Fruit fly (Drosophila melanogaster) whole organism, embryonic: ENCODE measurements around the gene Blos4.

Experiments
- Adf1 ChIP-seq: fragments of 200-800 bp; sonication (Bioruptor generic); IDR thresholded peaks from 2 replicates; pipeline ENCODE4 v1.3.6; 2022; ENCODE audit warnings: missing biosample characterization, missing genetic modification characterization
- Asciz ChIP-seq: fragments of 200-800 bp; sonication (Bioruptor generic); optimal IDR thresholded peaks from 2 replicates; lab custom pipeline; 2017; ENCODE audit warnings: missing biosample characterization, mild to moderate bottlenecking, missing genetic modification characterization, missing genetic modification reagents
- B-H1 ChIP-seq: fragments of 200-800 bp; sonication (Bioruptor generic); IDR thresholded peaks from 3 replicates; pipeline ENCODE4 v1.3.6; 2022; ENCODE audit warnings: missing biosample characterization, missing genetic modification characterization
- C15 ChIP-seq: fragments of 200-800 bp; sonication (Bioruptor generic); IDR thresholded peaks from 3 replicates; pipeline ENCODE4 v1.3.6; 2022; ENCODE audit warnings: missing biosample characterization, missing genetic modification characterization
- CG10543 ChIP-seq: fragments of 200-800 bp; sonication (Bioruptor generic); optimal IDR thresholded peaks from 3 replicates; lab custom pipeline; 2017; ENCODE audit warnings: missing biosample characterization, mild to moderate bottlenecking, missing genetic modification characterization, moderate library complexity
- CG11695 ChIP-seq: fragments of 200-800 bp; sonication (Bioruptor generic); IDR thresholded peaks from 3 replicates; pipeline ENCODE4 v1.3.6; 2022; ENCODE audit warnings: missing biosample characterization, missing genetic modification characterization
- CG14014 ChIP-seq: fragments of 200-800 bp; sonication (Bioruptor generic); IDR thresholded peaks from 2 replicates; pipeline ENCODE4 v1.3.6; 2022; ENCODE audit warnings: missing biosample characterization, missing genetic modification characterization
- CG15601 ChIP-seq: fragments of 200-800 bp; sonication (Bioruptor generic); optimal IDR thresholded peaks from 3 replicates; lab custom pipeline; 2019; ENCODE audit warnings: missing biosample characterization, mild to moderate bottlenecking, missing genetic modification characterization, moderate library complexity
- CG17912 ChIP-seq: fragments of 200-800 bp; sonication (Bioruptor generic); optimal IDR thresholded peaks from 2 replicates; lab custom pipeline; 2018; ENCODE audit warnings: missing biosample characterization, mild to moderate bottlenecking, missing genetic modification characterization
- CG18476 ChIP-seq: fragments of 200-800 bp; sonication (Bioruptor generic); optimal IDR thresholded peaks from 2 replicates; lab custom pipeline; 2016; ENCODE audit warnings: missing biosample characterization, mild to moderate bottlenecking, missing genetic modification characterization
- CG30020 ChIP-seq: fragments of 200-800 bp; optimal IDR thresholded peaks from 2 replicates; lab custom pipeline; 2019; ENCODE audit warnings: missing biosample characterization, mild to moderate bottlenecking, missing genetic modification characterization, moderate library complexity
- CG30403 ChIP-seq: fragments of 200-800 bp; sonication (Bioruptor generic); optimal IDR thresholded peaks from 3 replicates; lab custom pipeline; 2016; ENCODE audit warnings: missing biosample characterization, missing genetic modification characterization
- CG3163 ChIP-seq: fragments of 200-800 bp; sonication (Bioruptor generic); optimal IDR thresholded peaks from 3 replicates; lab custom pipeline; 2016; ENCODE audit warnings: missing biosample characterization, missing genetic modification characterization
- CG34376 ChIP-seq: fragments of 200-800 bp; sonication (Bioruptor generic); optimal IDR thresholded peaks from 2 replicates; lab custom pipeline; 2018; ENCODE audit warnings: missing biosample characterization, mild to moderate bottlenecking, missing genetic modification characterization
- CG4360 ChIP-seq: fragments of 200-800 bp; sonication (Bioruptor generic); IDR thresholded peaks from 2 replicates; pipeline ENCODE4 v1.3.6; 2022; ENCODE audit warnings: missing biosample characterization, missing genetic modification characterization
- CG4404 ChIP-seq: fragments of 200-800 bp; sonication (Bioruptor generic); IDR thresholded peaks from 2 replicates; pipeline ENCODE4 v1.3.6; 2022; ENCODE audit warnings: missing biosample characterization, missing genetic modification characterization
- CG4424 ChIP-seq: fragments of 200-800 bp; sonication (Bioruptor generic); optimal IDR thresholded peaks from 3 replicates; lab custom pipeline; 2016; ENCODE audit warnings: missing biosample characterization, missing genetic modification characterization
- CG8281 ChIP-seq: fragments of 200-800 bp; sonication (Bioruptor generic); optimal IDR thresholded peaks from 2 replicates; lab custom pipeline; 2018; ENCODE audit warnings: missing biosample characterization, mild to moderate bottlenecking, missing genetic modification characterization, moderate library complexity
- CG9876 ChIP-seq: fragments of 200-800 bp; sonication (Bioruptor generic); optimal IDR thresholded peaks from 2 replicates; lab custom pipeline; 2016; ENCODE audit warnings: missing biosample characterization, missing genetic modification characterization
- CHES-1-like ChIP-seq: fragments of 200-800 bp; sonication (Bioruptor generic); optimal IDR thresholded peaks from 2 replicates; lab custom pipeline; 2016; ENCODE audit warnings: missing biosample characterization, missing genetic modification characterization
- Dad ChIP-seq: fragments of 200-800 bp; sonication (Bioruptor generic); optimal IDR thresholded peaks from 3 replicates; lab custom pipeline; 2016; ENCODE audit warnings: missing biosample characterization, missing genetic modification characterization
- Eip74EF ChIP-seq, 2 experiments: fragments of 200-800 bp in 1 of 2; fragments of >200 bp in 1 of 2; sonication (Bioruptor generic) in 1 of 2; optimal IDR thresholded peaks; 2 replicates each; lab custom pipeline; 2017 to 2019; ENCODE audit warnings: missing biosample characterization in 2 of 2, missing genetic modification characterization in 2 of 2, mild to moderate bottlenecking in 1 of 2, moderate library complexity in 1 of 2
- H15 ChIP-seq: fragments of 200-800 bp; sonication (Bioruptor generic); IDR thresholded peaks from 3 replicates; pipeline ENCODE4 v1.3.6; 2022; ENCODE audit warnings: missing biosample characterization, missing genetic modification characterization
- HmgZ ChIP-seq: fragments of 200-800 bp; sonication (Bioruptor generic); optimal IDR thresholded peaks from 2 replicates; lab custom pipeline; 2018; ENCODE audit warnings: missing biosample characterization, mild to moderate bottlenecking, missing genetic modification characterization
- Hr39 ChIP-seq: fragments of >200 bp; optimal IDR thresholded peaks from 2 replicates; lab custom pipeline; 2017
- Mad ChIP-seq: fragments of 200-800 bp; sonication (Bioruptor generic); optimal IDR thresholded peaks from 2 replicates; lab custom pipeline; 2016; ENCODE audit warnings: missing biosample characterization, missing genetic modification characterization
- NfI ChIP-seq: fragments of 200-800 bp; sonication (Bioruptor generic); optimal IDR thresholded peaks from 3 replicates; lab custom pipeline; 2018; ENCODE audit warnings: missing biosample characterization, mild to moderate bottlenecking, missing genetic modification characterization, moderate library complexity
- Sry-δ ChIP-seq: fragments of 200-800 bp; sonication (Bioruptor generic); optimal IDR thresholded peaks from 2 replicates; lab custom pipeline; 2016; ENCODE audit warnings: missing biosample characterization, missing genetic modification characterization
- abd-A ChIP-seq: fragments of 200-800 bp; sonication (Bioruptor generic); optimal IDR thresholded peaks from 3 replicates; lab custom pipeline; 2019; ENCODE audit warnings: missing biosample characterization, mild to moderate bottlenecking, missing genetic modification characterization, moderate library complexity
- cwo ChIP-seq: fragments of 200-800 bp; sonication (Bioruptor generic); optimal IDR thresholded peaks from 3 replicates; lab custom pipeline; 2017; ENCODE audit warnings: missing biosample characterization, missing genetic modification characterization, mild to moderate bottlenecking, moderate library complexity, missing genetic modification reagents
- dmrt11E ChIP-seq: fragments of 200-800 bp; sonication (Bioruptor generic); optimal IDR thresholded peaks from 3 replicates; lab custom pipeline; 2018; ENCODE audit warnings: missing biosample characterization, mild to moderate bottlenecking, missing genetic modification characterization, moderate library complexity
- ems ChIP-seq: fragments of 200-800 bp; sonication (Bioruptor generic); optimal IDR thresholded peaks from 3 replicates; lab custom pipeline; 2016; ENCODE audit warnings: missing biosample characterization, missing genetic modification characterization
- eyg ChIP-seq: fragments of 200-800 bp; sonication (Bioruptor generic); optimal IDR thresholded peaks from 3 replicates; lab custom pipeline; 2016; ENCODE audit warnings: missing biosample characterization, missing genetic modification characterization
- insv ChIP-seq, 2 experiments: fragments of 200-800 bp; sonication (Bioruptor generic); optimal IDR thresholded peaks; 3 replicates each; lab custom pipeline; 2016 to 2018; ENCODE audit warnings: missing biosample characterization in 2 of 2, missing genetic modification characterization in 2 of 2
- lov ChIP-seq, 2 experiments: fragments of 200-800 bp in 1 of 2; fragments of >200 bp in 1 of 2; sonication (Bioruptor generic) in 1 of 2; IDR thresholded peaks in 1 of 2; optimal IDR thresholded peaks in 1 of 2; 2 replicates in 1 of 2; 3 replicates in 1 of 2; pipeline versions ENCODE4 v1.3.6 to Lab custom; 2017 to 2022; ENCODE audit warnings: missing biosample characterization in 1 of 2, missing genetic modification characterization in 1 of 2
- mirr ChIP-seq: fragments of 200-800 bp; sonication (Bioruptor generic); optimal IDR thresholded peaks from 3 replicates; lab custom pipeline; 2018; ENCODE audit warnings: missing biosample characterization, mild to moderate bottlenecking, missing genetic modification characterization
- nerfin-2 ChIP-seq: fragments of 200-800 bp; sonication (Bioruptor generic); IDR thresholded peaks from 2 replicates; pipeline ENCODE4 v1.3.6; 2022; ENCODE audit warnings: missing biosample characterization, missing genetic modification characterization; ENCODE audit not compliant: partially characterized antibody
- phol ChIP-seq: fragments of 200-800 bp; sonication (Bioruptor generic); optimal IDR thresholded peaks from 3 replicates; lab custom pipeline; 2018; ENCODE audit warnings: missing biosample characterization, mild to moderate bottlenecking, missing genetic modification characterization, moderate library complexity
- prd ChIP-seq, 3 experiments: fragments of >200 bp in 2 of 3; fragments of 200-800 bp in 1 of 3; sonication (Bioruptor generic) in 1 of 3; optimal IDR thresholded peaks in 2 of 3; IDR thresholded peaks in 1 of 3; 2 replicates in 2 of 3; 3 replicates in 1 of 3; pipeline versions ENCODE4 v1.3.6 to Lab custom; 2017 to 2022; ENCODE audit warnings: missing biosample characterization in 1 of 3, missing genetic modification characterization in 1 of 3
- pros ChIP-seq: fragments of 200-800 bp; sonication (Bioruptor generic); optimal IDR thresholded peaks from 3 replicates; lab custom pipeline; 2019; ENCODE audit warnings: missing biosample characterization, mild to moderate bottlenecking, missing genetic modification characterization, moderate library complexity
- pzg ChIP-seq: fragments of 200-800 bp; sonication (Bioruptor generic); optimal IDR thresholded peaks from 3 replicates; lab custom pipeline; 2018; ENCODE audit warnings: missing biosample characterization, mild to moderate bottlenecking, missing genetic modification characterization, moderate library complexity
- seq ChIP-seq: fragments of 200-800 bp; sonication (Bioruptor generic); IDR thresholded peaks from 2 replicates; pipeline ENCODE4 v1.3.6; 2022; ENCODE audit warnings: missing biosample characterization, missing genetic modification characterization
- slbo ChIP-seq: fragments of 200-800 bp; sonication (Bioruptor generic); IDR thresholded peaks from 2 replicates; pipeline ENCODE4 v1.3.6; 2022; ENCODE audit warnings: missing biosample characterization, missing genetic modification characterization
- ssp ChIP-seq: fragments of 200-800 bp; sonication (Bioruptor generic); IDR thresholded peaks from 2 replicates; pipeline ENCODE4 v1.3.6; 2022; ENCODE audit warnings: missing biosample characterization, missing genetic modification characterization
- wdn ChIP-seq: fragments of 200-800 bp; sonication (Bioruptor generic); IDR thresholded peaks from 2 replicates; pipeline ENCODE4 v1.3.6; 2022; ENCODE audit warnings: missing biosample characterization, missing genetic modification characterization
- wor ChIP-seq: fragments of 200-800 bp; sonication (Bioruptor generic); IDR thresholded peaks from 2 replicates; pipeline ENCODE4 v1.3.6; 2022; ENCODE audit warnings: missing biosample characterization, missing genetic modification characterization
- z ChIP-seq: fragments of 200-800 bp; sonication (Bioruptor generic); IDR thresholded peaks from 3 replicates; pipeline ENCODE4 v1.3.6; 2022; ENCODE audit warnings: missing biosample characterization, missing genetic modification characterization
- zfh1 ChIP-seq: fragments of 200-800 bp; sonication (Bioruptor generic); IDR thresholded peaks from 3 replicates; pipeline ENCODE4 v1.3.6; 2022; ENCODE audit warnings: missing biosample characterization, missing genetic modification characterization

Blos4 gene

dm6 chr3L:10861657-10862543 lies 17.0 kb upstream of the Blos4 start (continued):
- TF ChIP-seq Adf1: no peak
- TF ChIP-seq pros (GFP tag; lab: Kevin White, UChicago): peak; percentile 99
- TF ChIP-seq prd (optimal IDR thresholded peaks at IDR 0.05; lab: Kevin White, UChicago): no peak
- 0 out of 3 replicates have a peak, but pooled peaks have one; percentile 18 for TF ChIP-seq prd (GFP tag; IDR thresholded peaks at IDR 0.05; lab: Robert Waterston, UW)
- TF ChIP-seq lov (optimal IDR thresholded peaks at IDR 0.05; lab: Kevin White, UChicago): no peak
- peak; percentile 75; the same call in 1 of the 3 replicates for TF ChIP-seq lov (GFP tag; IDR thresholded peaks at IDR 0.05; lab: Robert Waterston, UW)
- no peak for TF ChIP-seq CG30403 (GFP tag; lab: Kevin White, UChicago)
- no peak for TF ChIP-seq HmgZ (tag; lab: Kevin White, UChicago)
- TF ChIP-seq Asciz (GFP tag; lab: Kevin White, UChicago): no peak
- TF ChIP-seq pzg (GFP tag; lab: Kevin White, UChicago): no peak
- TF ChIP-seq Hr39 (lab: Kevin White, UChicago): no peak
- TF ChIP-seq CG4424: no peak
- TF ChIP-seq H15: no peak
- no peak for TF ChIP-seq phol (tag; lab: Kevin White, UChicago)
- peak; percentile 50 for TF ChIP-seq slbo (GFP tag; lab: Robert Waterston, UW)
- TF ChIP-seq wdn (GFP tag; lab: Robert Waterston, UW): no peak
- no peak for TF ChIP-seq nerfin-2
- 0 out of 3 replicates have a peak, but pooled peaks have one; percentile 13 for TF ChIP-seq CG11695 (GFP tag; lab: Robert Waterston, UW)
- TF ChIP-seq Dad (GFP tag; lab: Kevin White, UChicago): no peak
- no peak for TF ChIP-seq CG30020 (tag; lab: Kevin White, UChicago)
- peak; percentile 36 for TF ChIP-seq abd-A (tag; lab: Kevin White, UChicago)
- TF ChIP-seq CG9876 (GFP tag; lab: Kevin White, UChicago): no peak
- no peak for TF ChIP-seq dmrt11E (tag; lab: Kevin White, UChicago)
- TF ChIP-seq ssp: no peak
- no peak for TF ChIP-seq CG18476 (GFP tag; lab: Kevin White, UChicago)
- TF ChIP-seq C15 (GFP tag; lab: Robert Waterston, UW): no peak
- TF ChIP-seq eyg (GFP tag; lab: Kevin White, UChicago): no peak
- no peak for TF ChIP-seq CG17912 (GFP tag; lab: Kevin White, UChicago)
- peak; percentile 77 for TF ChIP-seq seq (GFP tag; lab: Robert Waterston, UW)
- TF ChIP-seq NfI (GFP tag; lab: Kevin White, UChicago): no peak
- TF ChIP-seq CG8281 (tag; lab: Kevin White, UChicago): no peak
- TF ChIP-seq wor: no peak
- no peak for TF ChIP-seq CG34376
- no peak for TF ChIP-seq mirr (GFP tag; lab: Kevin White, UChicago)
- TF ChIP-seq ems (GFP tag; lab: Kevin White, UChicago): no peak
- no peak for TF ChIP-seq insv (GFP tag; optimal IDR thresholded peaks at IDR 0.05; lab: Kevin White, UChicago)
- TF ChIP-seq cwo (GFP tag; lab: Kevin White, UChicago): peak; percentile 33
- TF ChIP-seq CG4404 (GFP tag; lab: Robert Waterston, UW): no peak
- TF ChIP-seq Eip74EF (GFP tag; optimal IDR thresholded peaks at IDR 0.05; lab: Kevin White, UChicago): no peak
- TF ChIP-seq CG14014 (GFP tag; lab: Robert Waterston, UW): 0 out of 2 replicates have a peak, but pooled peaks have one; percentile 12
- TF ChIP-seq CG10543 (GFP tag; lab: Kevin White, UChicago): peak; percentile 15
- TF ChIP-seq Sry-δ: no peak
- TF ChIP-seq CG4360 (GFP tag; lab: Robert Waterston, UW): peak; percentile 73
- TF ChIP-seq CG15601 (tag; lab: Kevin White, UChicago): no peak
- TF ChIP-seq CHES-1-like (GFP tag; lab: Kevin White, UChicago): no peak
- TF ChIP-seq B-H1 (GFP tag; lab: Robert Waterston, UW): no peak
- no peak for TF ChIP-seq Mad (GFP tag; lab: Kevin White, UChicago)
- TF ChIP-seq z: no peak
- TF ChIP-seq CG3163: no peak
- TF ChIP-seq zfh1: 0 out of 3 replicates have a peak, but pooled peaks have one; percentile 43
